Fruit fly (Drosophila melanogaster) whole organism, prepupa: Measurements from ENCODE around the gene CG7320.

Experiments used
- Blimp-1 ChIP-seq: fragments of 200-800 bp; sonication (Bioruptor generic); optimal IDR thresholded peaks from 3 replicates; lab custom pipeline; 2017; ENCODE audit warnings: missing biosample characterization, missing genetic modification characterization, mild to moderate bottlenecking, moderate library complexity, missing genetic modification reagents
- CG10631 ChIP-seq: fragments of 200-800 bp; sonication (Bioruptor generic); optimal IDR thresholded peaks from 2 replicates; lab custom pipeline; 2016; ENCODE audit warnings: missing biosample characterization, missing genetic modification characterization
- CG10669 ChIP-seq: fragments of 200-800 bp; sonication (Bioruptor generic); optimal IDR thresholded peaks from 3 replicates; lab custom pipeline; 2018; ENCODE audit warnings: missing biosample characterization, mild to moderate bottlenecking, missing genetic modification characterization, moderate library complexity
- CG11762 ChIP-seq: fragments of 200-800 bp; sonication (Bioruptor generic); optimal IDR thresholded peaks from 3 replicates; lab custom pipeline; 2016; ENCODE audit warnings: missing biosample characterization, missing genetic modification characterization; ENCODE audit not compliant: insufficient read depth
- CG11902 ChIP-seq: fragments of 200-800 bp; sonication (Bioruptor generic); optimal IDR thresholded peaks from 3 replicates; lab custom pipeline; 2016; ENCODE audit warnings: missing biosample characterization, missing genetic modification characterization
- CG1621 ChIP-seq: fragments of 200-800 bp; sonication (Bioruptor generic); optimal IDR thresholded peaks from 3 replicates; lab custom pipeline; 2018; ENCODE audit warnings: missing biosample characterization, mild to moderate bottlenecking, missing genetic modification characterization
- CG31627 ChIP-seq: fragments of 200-800 bp; sonication (Bioruptor generic); optimal IDR thresholded peaks from 3 replicates; lab custom pipeline; 2016; ENCODE audit warnings: missing biosample characterization, missing genetic modification characterization
- CG32006 ChIP-seq: fragments of 200-800 bp; sonication (Bioruptor generic); optimal IDR thresholded peaks from 3 replicates; lab custom pipeline; 2017; ENCODE audit warnings: missing biosample characterization, mild to moderate bottlenecking, missing genetic modification characterization
- CG34406 ChIP-seq: fragments of 200-800 bp; sonication (Bioruptor generic); optimal IDR thresholded peaks from 3 replicates; lab custom pipeline; 2016; ENCODE audit warnings: missing biosample characterization, missing genetic modification characterization
- CG3919 ChIP-seq: fragments of 200-800 bp; sonication (Bioruptor generic); optimal IDR thresholded peaks from 3 replicates; lab custom pipeline; 2016; ENCODE audit warnings: missing biosample characterization, missing genetic modification characterization
- CG4318 ChIP-seq: fragments of 200-800 bp; sonication (Bioruptor generic); optimal IDR thresholded peaks from 3 replicates; lab custom pipeline; 2017; ENCODE audit warnings: missing biosample characterization, mild to moderate bottlenecking, missing genetic modification characterization
- CG6163 ChIP-seq: fragments of 200-800 bp; sonication (Bioruptor generic); IDR thresholded peaks from 3 replicates; pipeline ENCODE4 v1.3.6; 2022; ENCODE audit warnings: missing biosample characterization, missing genetic modification characterization
- CG6276 ChIP-seq: fragments of 200-800 bp; sonication (Bioruptor generic); optimal IDR thresholded peaks from 2 replicates; lab custom pipeline; 2017; ENCODE audit warnings: missing biosample characterization, mild to moderate bottlenecking, missing genetic modification characterization
- CG6792 ChIP-seq: fragments of 200-800 bp; sonication (Bioruptor generic); optimal IDR thresholded peaks from 3 replicates; lab custom pipeline; 2016; ENCODE audit warnings: missing biosample characterization, missing genetic modification characterization
- CG6808 ChIP-seq: fragments of 200-800 bp; sonication (Bioruptor generic); optimal IDR thresholded peaks from 3 replicates; lab custom pipeline; 2017; ENCODE audit warnings: missing biosample characterization, missing genetic modification characterization, mild to moderate bottlenecking, moderate library complexity, missing genetic modification reagents
- CG6854 ChIP-seq: fragments of 200-800 bp; sonication (Bioruptor generic); optimal IDR thresholded peaks from 2 replicates; lab custom pipeline; 2017; ENCODE audit warnings: missing biosample characterization, mild to moderate bottlenecking, missing genetic modification characterization
- CG7368 ChIP-seq: fragments of 200-800 bp; sonication (Bioruptor generic); optimal IDR thresholded peaks from 3 replicates; lab custom pipeline; 2016; ENCODE audit warnings: missing biosample characterization, missing genetic modification characterization
- CG8119 ChIP-seq: fragments of 200-800 bp; sonication (Bioruptor generic); IDR thresholded peaks from 3 replicates; pipeline ENCODE4 v1.3.6; 2022; ENCODE audit warnings: missing biosample characterization, missing genetic modification characterization
- CG8632 ChIP-seq: fragments of 200-800 bp; sonication (Bioruptor generic); optimal IDR thresholded peaks from 3 replicates; lab custom pipeline; 2016; ENCODE audit warnings: missing biosample characterization, missing genetic modification characterization
- CG9139 ChIP-seq: fragments of 200-800 bp; sonication (Bioruptor generic); optimal IDR thresholded peaks from 3 replicates; lab custom pipeline; 2017; ENCODE audit warnings: missing biosample characterization, mild to moderate bottlenecking, missing genetic modification characterization
- Eip75B ChIP-seq: fragments of 200-800 bp; sonication (Bioruptor generic); optimal IDR thresholded peaks from 3 replicates; lab custom pipeline; 2016; ENCODE audit warnings: missing biosample characterization, missing genetic modification characterization
- Eip78C ChIP-seq: fragments of 200-800 bp; sonication (Bioruptor generic); peaks from one replicate; lab custom pipeline; 2016; ENCODE audit warnings: missing biosample characterization, missing genetic modification characterization
- Eip93F ChIP-seq: fragments of 200-800 bp; sonication (Bioruptor generic); optimal IDR thresholded peaks from 2 replicates; lab custom pipeline; 2016; ENCODE audit warnings: missing biosample characterization, mild to moderate bottlenecking, missing genetic modification characterization
- Ets21C ChIP-seq: fragments of 200-800 bp; sonication (Bioruptor generic); optimal IDR thresholded peaks from 3 replicates; lab custom pipeline; 2016; ENCODE audit warnings: missing biosample characterization, missing genetic modification characterization
- Hr38 ChIP-seq: sonication (Bioruptor generic); optimal IDR thresholded peaks from 2 replicates; lab custom pipeline; 2016; ENCODE audit warnings: missing biosample characterization, missing genetic modification characterization
- Hr39 ChIP-seq: fragments of 200-800 bp; sonication (Bioruptor generic); optimal IDR thresholded peaks from 2 replicates; lab custom pipeline; 2016; ENCODE audit warnings: missing biosample characterization, missing genetic modification characterization
- Lpt ChIP-seq: fragments of 200-800 bp; sonication (Bioruptor generic); optimal IDR thresholded peaks from 3 replicates; lab custom pipeline; 2016; ENCODE audit warnings: missing biosample characterization, missing genetic modification characterization
- OdsH ChIP-seq: fragments of 200-800 bp; sonication (Bioruptor generic); optimal IDR thresholded peaks from 3 replicates; lab custom pipeline; 2016; ENCODE audit warnings: missing biosample characterization, missing genetic modification characterization
- achi ChIP-seq: fragments of 200-800 bp; sonication (Bioruptor generic); optimal IDR thresholded peaks from 3 replicates; lab custom pipeline; 2016; ENCODE audit warnings: missing biosample characterization, missing genetic modification characterization
- cyc ChIP-seq: fragments of 200-800 bp; sonication (Bioruptor generic); optimal IDR thresholded peaks from 3 replicates; lab custom pipeline; 2016; ENCODE audit warnings: missing biosample characterization, missing genetic modification characterization
- dsx ChIP-seq: fragments of 200-800 bp; optimal IDR thresholded peaks from 3 replicates; lab custom pipeline; 2019; ENCODE audit warnings: missing biosample characterization, mild to moderate bottlenecking, missing genetic modification characterization, moderate library complexity; ENCODE audit not compliant: poor library complexity, severe bottlenecking
- eg ChIP-seq: fragments of 200-800 bp; sonication (Bioruptor generic); IDR thresholded peaks from 3 replicates; pipeline ENCODE4 v1.3.6; 2022; ENCODE audit warnings: missing biosample characterization, missing genetic modification characterization
- fkh ChIP-seq: fragments of 200-800 bp; sonication (Bioruptor generic); optimal IDR thresholded peaks from 3 replicates; lab custom pipeline; 2017; ENCODE audit warnings: missing biosample characterization, mild to moderate bottlenecking, missing genetic modification characterization, moderate library complexity
- lz ChIP-seq: fragments of 200-800 bp; sonication (Bioruptor generic); optimal IDR thresholded peaks from 3 replicates; lab custom pipeline; 2016; ENCODE audit warnings: missing biosample characterization, missing genetic modification characterization
- net ChIP-seq: fragments of 200-800 bp; sonication (Bioruptor generic); optimal IDR thresholded peaks from 3 replicates; lab custom pipeline; 2016; ENCODE audit warnings: missing biosample characterization, missing genetic modification characterization
- pdm3 ChIP-seq: fragments of 200-800 bp; sonication (Bioruptor generic); optimal IDR thresholded peaks from 3 replicates; lab custom pipeline; 2016; ENCODE audit warnings: missing biosample characterization, missing genetic modification characterization
- salr ChIP-seq, 2 experiments: fragments of 200-800 bp; sonication (Bioruptor generic); optimal IDR thresholded peaks; 3 replicates each; lab custom pipeline; 2016 to 2018; ENCODE audit warnings: missing biosample characterization in 2 of 2, missing genetic modification characterization in 2 of 2, mild to moderate bottlenecking in 1 of 2
- spab ChIP-seq: fragments of 200-800 bp; sonication (Bioruptor generic); optimal IDR thresholded peaks from 2 replicates; lab custom pipeline; 2017; ENCODE audit warnings: missing biosample characterization, mild to moderate bottlenecking, missing genetic modification characterization, missing genetic modification reagents
- svp ChIP-seq: fragments of 200-800 bp; sonication (Bioruptor generic); peaks from one replicate; lab custom pipeline; 2016; ENCODE audit warnings: missing biosample characterization, missing genetic modification characterization
- topi ChIP-seq: fragments of 200-800 bp; sonication (Bioruptor generic); optimal IDR thresholded peaks from 3 replicates; lab custom pipeline; 2016; ENCODE audit warnings: missing biosample characterization, missing genetic modification characterization
- vri ChIP-seq: fragments of 200-800 bp; sonication (Bioruptor generic); optimal IDR thresholded peaks from 3 replicates; lab custom pipeline; 2016; ENCODE audit warnings: missing biosample characterization, mild to moderate bottlenecking, missing genetic modification characterization

CG7320 gene

dm6 chr3L:18179564-18180201 is 21.6 kb upstream of the CG7320 start:
- TF ChIP-seq CG6276 (GFP tag; lab: Kevin White, UChicago) (peak; percentile 2), Eip78C (peak; percentile 16), eg (GFP tag; lab: Robert Waterston, UW) (0 out of 3 replicates have a peak, but pooled peaks have one; percentile 19), fkh (GFP tag; lab: Kevin White, UChicago) (peak; percentile 82), CG11762 (GFP tag; lab: Kevin White, UChicago) (no peak), Hr39 (no peak)

dm6 chr3L:18181900-18182299 is 19.4 kb upstream of the CG7320 start:
- TF ChIP-seq CG6163 (GFP tag; lab: Robert Waterston, UW) (0 out of 3 replicates have a peak, but pooled peaks have one; percentile 17), Lpt (no peak), CG4318 (GFP tag; lab: Kevin White, UChicago) (no peak), lz (no peak), Eip78C (peak; percentile 37), net (no peak), vri (GFP tag; lab: Kevin White, UChicago) (no peak), Hr39 (no peak), salr (GFP tag; optimal IDR thresholded peaks at IDR 0.05; lab: Kevin White, UChicago) (no peak), dsx (no peak)

- peak; percentile 46 for TF ChIP-seq Blimp-1 (GFP tag; lab: Kevin White, UChicago)
- TF ChIP-seq CG8119 (GFP tag; lab: Robert Waterston, UW): no peak
- TF ChIP-seq CG10631: no peak
- no peak for TF ChIP-seq OdsH (GFP tag; lab: Kevin White, UChicago)
- TF ChIP-seq CG1621 (tag; lab: Kevin White, UChicago): no peak
- TF ChIP-seq achi (GFP tag; lab: Kevin White, UChicago): no peak
- no peak for TF ChIP-seq CG7368 (GFP tag; lab: Kevin White, UChicago)
Observed at dm6 chr3L:18183928-18184327, 17.4 kb upstream of the CG7320 start.

dm6 chr3L:18184762-18185161 is 16.5 kb upstream of the CG7320 start:
- TF ChIP-seq Hr38 (no peak), eg (GFP tag; lab: Robert Waterston, UW) (0 out of 3 replicates have a peak, but pooled peaks have one; percentile 8), CG10669 (GFP tag; lab: Kevin White, UChicago) (no peak), CG4318 (GFP tag; lab: Kevin White, UChicago) (no peak), CG34406 (GFP tag; lab: Kevin White, UChicago) (no peak), CG6792 (GFP tag; lab: Kevin White, UChicago) (no peak), CG32006 (GFP tag; lab: Kevin White, UChicago) (no peak), Hr39 (no peak), CG8632 (GFP tag; lab: Kevin White, UChicago) (no peak), CG6854 (no peak), cyc (GFP tag; lab: Kevin White, UChicago) (no peak), salr (GFP tag; optimal IDR thresholded peaks at IDR 0.05; lab: Kevin White, UChicago) (no peak), achi (GFP tag; lab: Kevin White, UChicago) (no peak), Blimp-1 (GFP tag; lab: Kevin White, UChicago) (no peak), CG11902 (GFP tag; lab: Kevin White, UChicago) (no peak), CG8119 (GFP tag; lab: Robert Waterston, UW) (no peak), CG6163 (GFP tag; lab: Robert Waterston, UW) (0 out of 3 replicates have a peak, but pooled peaks have one; percentile 22)

- TF ChIP-seq Hr39: peak; percentile 98
- TF ChIP-seq Ets21C: peak; percentile 95
- peak; percentile 99 for TF ChIP-seq svp (GFP tag; lab: Kevin White, UChicago)
- TF ChIP-seq spab (GFP tag; lab: Kevin White, UChicago): peak; percentile 96
- TF ChIP-seq CG4318 (GFP tag; lab: Kevin White, UChicago): peak; percentile 87
- peak; percentile 84 for TF ChIP-seq Eip93F
- TF ChIP-seq OdsH (GFP tag; lab: Kevin White, UChicago): peak; percentile 96
- TF ChIP-seq net: peak; percentile 95
- peak; percentile 84 for TF ChIP-seq fkh (GFP tag; lab: Kevin White, UChicago)
- peak; percentile 97 for TF ChIP-seq topi (GFP tag; lab: Kevin White, UChicago)
- TF ChIP-seq CG7368 (GFP tag; lab: Kevin White, UChicago): peak; percentile 93
- TF ChIP-seq CG9139 (GFP tag; lab: Kevin White, UChicago): peak; percentile 85
- TF ChIP-seq CG6808: peak; percentile 96
- TF ChIP-seq pdm3 (GFP tag; lab: Kevin White, UChicago): peak; percentile 97
- peak; percentile 96 for TF ChIP-seq Eip75B
- peak; percentile 96 for TF ChIP-seq CG3919 (GFP tag; lab: Kevin White, UChicago)
- TF ChIP-seq CG31627 (GFP tag; lab: Kevin White, UChicago): peak; percentile 98
Observed at dm6 chr3L:18185542-18186312, 15.6 kb upstream of the CG7320 start, which contains the start of gene hid. Gene hid (minus strand): TSS chr3L:18185641.
